Fruit fly (Drosophila melanogaster): ENCODE results near the gene CG31091.
A peak's percentile ranks its signal among the peaks of the same experiment; 100 is the strongest.

The CG31091 gene

DNA sequence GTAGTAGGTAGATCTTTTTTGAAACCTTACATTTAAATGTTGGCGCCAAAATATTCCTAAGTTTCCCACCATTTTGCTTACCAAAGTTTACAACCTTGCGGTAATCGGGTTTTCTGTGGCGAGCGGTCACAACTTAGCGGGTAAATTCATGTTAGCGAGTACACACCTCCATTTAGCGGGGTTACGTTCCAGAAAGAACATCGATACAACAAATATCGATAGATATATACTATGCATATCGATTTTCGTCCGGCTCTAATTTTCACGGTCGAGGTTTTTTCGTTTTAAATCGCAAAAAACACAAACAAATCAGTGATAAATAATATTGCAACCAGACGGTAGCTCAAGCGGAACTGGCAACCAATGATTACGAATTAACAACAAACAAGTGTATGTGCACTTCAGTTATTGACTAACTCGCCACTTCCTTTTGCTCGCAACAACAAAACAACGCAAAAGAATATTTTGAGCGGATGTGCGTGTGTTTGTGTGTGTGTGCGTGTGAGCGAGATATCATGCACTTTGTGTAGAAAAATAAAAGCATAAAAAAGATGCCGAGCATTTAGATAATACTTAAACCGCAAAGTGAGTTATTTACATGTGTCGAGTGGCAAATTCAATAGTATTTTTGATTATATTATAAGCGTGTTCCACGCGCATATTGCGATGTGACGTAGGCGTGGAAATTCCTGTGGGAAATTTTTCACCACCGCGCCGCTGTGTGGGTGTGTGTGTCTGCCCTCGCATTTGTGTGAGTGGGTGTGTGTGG lies 11.2 kb upstream of the CG31091 start, which contains the start of gene Lnk (continued):
- TF ChIP-seq Sry-δ (GFP tag; optimal IDR thresholded peaks at IDR 0.05) (peak; percentile 99), gt (GFP tag; IDR thresholded peaks at IDR 0.05) (no peak), gfzf (GFP tag; optimal IDR thresholded peaks at IDR 0.05) (peak; percentile 76), Sry-β (GFP tag; optimal IDR thresholded peaks at IDR 0.05) (no peak), ara (GFP tag; IDR thresholded peaks at IDR 0.05) (no peak), CG15011 (GFP tag; optimal IDR thresholded peaks at IDR 0.05) (no peak), sna (GFP tag; IDR thresholded peaks at IDR 0.05; ENCODE audit: partially characterized antibody) (peak; percentile 70), CG4424 (GFP tag; optimal IDR thresholded peaks at IDR 0.05) (no peak), Dip2 (GFP tag; IDR thresholded peaks at IDR 0.05) (no peak), mam (GFP tag; optimal IDR thresholded peaks at IDR 0.05) (no peak), CG16813 (GFP tag; IDR thresholded peaks at IDR 0.05; ENCODE audit: partially characterized antibody) (peak; percentile 89), ftz-f1 (GFP tag; optimal IDR thresholded peaks at IDR 0.05) (no peak), CG3838 (GFP tag; optimal IDR thresholded peaks at IDR 0.05) (no peak), Atf3 (GFP tag; optimal IDR thresholded peaks at IDR 0.05) (no peak), Awh (GFP tag; IDR thresholded peaks at IDR 0.05) (no peak), CG2712 (tag; optimal IDR thresholded peaks at IDR 0.05) (peak; percentile 33), CG17186 (GFP tag; optimal IDR thresholded peaks at IDR 0.05) (peak; percentile 53), Dp (GFP tag; optimal IDR thresholded peaks at IDR 0.05) (peak; percentile 96), CG18476 (GFP tag; optimal IDR thresholded peaks at IDR 0.05) (no peak), Camta (GFP tag; optimal IDR thresholded peaks at IDR 0.05) (no peak), CG14860 (GFP tag; IDR thresholded peaks at IDR 0.05; ENCODE audit: partially characterized antibody) (peak; percentile 67; the same call in 2 of the 3 replicates), Lhr (GFP tag; optimal IDR thresholded peaks at IDR 0.05) (peak; percentile 89), CG8924 (tag; optimal IDR thresholded peaks at IDR 0.05) (peak; percentile 57), nerfin-1 (tag; optimal IDR thresholded peaks at IDR 0.05) (peak; percentile 92), Dll (GFP tag; IDR thresholded peaks at IDR 0.05; ENCODE audit: partially characterized antibody) (peak; percentile 84), HHEX (GFP tag; optimal IDR thresholded peaks at IDR 0.05) (no peak), CG11723 (GFP tag; optimal IDR thresholded peaks at IDR 0.05) (no peak), ERR (GFP tag; optimal IDR thresholded peaks at IDR 0.05) (peak; percentile 5), CG8478 (optimal IDR thresholded peaks at IDR 0.05) (peak; percentile 48), Opbp (GFP tag; IDR thresholded peaks at IDR 0.05; ENCODE audit: partially characterized antibody) (peak; percentile 95), caup (GFP tag; optimal IDR thresholded peaks at IDR 0.05; ENCODE audit: severe bottlenecking) (no peak), CG6791 (GFP tag; IDR thresholded peaks at IDR 0.05; ENCODE audit: partially characterized antibody) (peak; percentile 92), yki (optimal IDR thresholded peaks at IDR 0.05) (no peak), CG10147 (GFP tag; optimal IDR thresholded peaks at IDR 0.05) (no peak), sens (GFP tag) (peak; percentile 69), tx (GFP tag; optimal IDR thresholded peaks at IDR 0.05) (no peak), p53 (GFP tag; optimal IDR thresholded peaks at IDR 0.05) (peak; percentile 2), dysf (GFP tag; IDR thresholded peaks at IDR 0.05) (no peak), stc (GFP tag; IDR thresholded peaks at IDR 0.05) (no peak), hkb (optimal IDR thresholded peaks at IDR 0.05) (peak; percentile 52), hkb (GFP tag; IDR thresholded peaks at IDR 0.05) (no peak), Scr (GFP tag; IDR thresholded peaks at IDR 0.05; ENCODE audit: partially characterized antibody) (peak; percentile 89), CG2129 (GFP tag; IDR thresholded peaks at IDR 0.05; ENCODE audit: partially characterized antibody) (peak; percentile 76), CG12155 (GFP tag; optimal IDR thresholded peaks at IDR 0.05) (peak; percentile 17), vnd (GFP tag; IDR thresholded peaks at IDR 0.05; ENCODE audit: partially characterized antibody) (peak; percentile 78), HLH4C (GFP tag; IDR thresholded peaks at IDR 0.05; ENCODE audit: partially characterized antibody) (peak; percentile 75), CG10267 (tag; optimal IDR thresholded peaks at IDR 0.05) (peak; percentile 49), gro (GFP tag; optimal IDR thresholded peaks at IDR 0.05) (no peak), CG13296 (GFP tag; optimal IDR thresholded peaks at IDR 0.05) (peak; percentile 20)
